Worm (Caenorhabditis elegans): ENCODE measurements around the gene rgl-1.

Gene rgl-1

ce11 chrX:3220267-3220666 lies at the start of gene rgl-1:
TSS of gene rgl-1 (minus strand) at chrX:3220367.
- TF ChIP-seq nhr-23 (tag; optimal IDR thresholded peaks at IDR 0.05), result no peak

- no peak for TF ChIP-seq unc-62 (GFP tag; optimal IDR thresholded peaks at IDR 0.05)
- TF ChIP-seq daf-12 (tag; optimal IDR thresholded peaks at IDR 0.05), result no peak
- TF ChIP-seq R02D3.7 (tag; optimal IDR thresholded peaks at IDR 0.05), result no peak
- TF ChIP-seq nhr-67 (tag; optimal IDR thresholded peaks at IDR 0.05), result no peak
- no peak for TF ChIP-seq ama-1 (optimal IDR thresholded peaks at IDR 0.05)
- no peak for TF ChIP-seq pha-4 (tag; optimal IDR thresholded peaks at IDR 0.05)
- no peak for TF ChIP-seq elt-1 (tag; optimal IDR thresholded peaks at IDR 0.05)
- no peak for TF ChIP-seq egl-5 (tag; optimal IDR thresholded peaks at IDR 0.05)
- no peak for TF ChIP-seq unc-39 (tag; optimal IDR thresholded peaks at IDR 0.05)
- TF ChIP-seq hmg-11 (tag; optimal IDR thresholded peaks at IDR 0.05), result no peak
- no peak for TF ChIP-seq nhr-76 (tag; optimal IDR thresholded peaks at IDR 0.05)
- TF ChIP-seq nhr-12 (tag; optimal IDR thresholded peaks at IDR 0.05), result no peak
- no peak for TF ChIP-seq snpc-4 (tag; optimal IDR thresholded peaks at IDR 0.05)
- TF ChIP-seq eor-1 (tag; optimal IDR thresholded peaks at IDR 0.05), result no peak
- TF ChIP-seq ZK546.5 (tag; optimal IDR thresholded peaks at IDR 0.05), result no peak
- no peak for TF ChIP-seq skn-1 (tag; optimal IDR thresholded peaks at IDR 0.05)
- TF ChIP-seq ztf-4 (tag; optimal IDR thresholded peaks at IDR 0.05), result no peak
These were observed 42.4 kb upstream of the rgl-1 start, which contains the start of gene fbxb-71 for ce11 chrX:3262600-3262999. TSS of gene fbxb-71 (plus strand) at chrX:3262900.

- TF ChIP-seq pqm-1 (tag; optimal IDR thresholded peaks at IDR 0.05), result no peak
- peak; percentile 14 for TF ChIP-seq nfya-1 (tag; optimal IDR thresholded peaks at IDR 0.05; ENCODE audit: insufficient read depth)
- TF ChIP-seq nhr-237 (tag; optimal IDR thresholded peaks at IDR 0.05), result no peak
- TF ChIP-seq lsy-12 (tag; optimal IDR thresholded peaks at IDR 0.05), result no peak
These were observed 40.3 kb upstream of the rgl-1 start, which contains the start of gene lbp-2 for ce11 chrX:3260509-3260908. TSS of gene lbp-2 (plus strand) at chrX:3260610.

ce11 chrX:3258842-3259241 lies 38.7 kb upstream of the rgl-1 start, which contains the start of gene lbp-1:
TSS of gene lbp-1 (plus strand) at chrX:3259142.
- no peak for TF ChIP-seq nhr-43 (tag; optimal IDR thresholded peaks at IDR 0.05; ENCODE audit: poor library complexity, severe bottlenecking)
- TF ChIP-seq lin-39 (tag; optimal IDR thresholded peaks at IDR 0.05), result peak; percentile 9

- TF ChIP-seq pqm-1 (tag; optimal IDR thresholded peaks at IDR 0.05) (peak; percentile 100), elt-1 (tag; optimal IDR thresholded peaks at IDR 0.05) (no peak), elt-2 (tag; optimal IDR thresholded peaks at IDR 0.05) (peak; percentile 98)
These were observed 36.8 kb upstream of the rgl-1 start, which contains the start of gene lbp-3 for ce11 chrX:3256784-3257493. TSS of gene lbp-3 (plus strand) at chrX:3257372.

- TF ChIP-seq egl-27 (tag; optimal IDR thresholded peaks at IDR 0.05), result no peak
- TF ChIP-seq ama-1 (optimal IDR thresholded peaks at IDR 0.05), result no peak
- TF ChIP-seq jun-1 (tag; optimal IDR thresholded peaks at IDR 0.05), result no peak
These were observed 32.3 kb upstream of the rgl-1 start, which contains the start of gene tba-9 for ce11 chrX:3252500-3252899. TSS of gene tba-9 (plus strand) at chrX:3252800.

- TF ChIP-seq ceh-82 (tag; optimal IDR thresholded peaks at IDR 0.05), result no peak
- peak; percentile 47 for TF ChIP-seq nhr-25 (tag; optimal IDR thresholded peaks at IDR 0.05)
These were observed 30.4 kb upstream of the rgl-1 start, which contains the start of gene pqn-37 for ce11 chrX:3250481-3251091. TSS of gene pqn-37 (minus strand) at chrX:3250531.

All from whole organism, L3 larva.